Fruit fly (Drosophila melanogaster): ENCODE measurements around the gene CG10631.

CG10631 gene

DNA sequence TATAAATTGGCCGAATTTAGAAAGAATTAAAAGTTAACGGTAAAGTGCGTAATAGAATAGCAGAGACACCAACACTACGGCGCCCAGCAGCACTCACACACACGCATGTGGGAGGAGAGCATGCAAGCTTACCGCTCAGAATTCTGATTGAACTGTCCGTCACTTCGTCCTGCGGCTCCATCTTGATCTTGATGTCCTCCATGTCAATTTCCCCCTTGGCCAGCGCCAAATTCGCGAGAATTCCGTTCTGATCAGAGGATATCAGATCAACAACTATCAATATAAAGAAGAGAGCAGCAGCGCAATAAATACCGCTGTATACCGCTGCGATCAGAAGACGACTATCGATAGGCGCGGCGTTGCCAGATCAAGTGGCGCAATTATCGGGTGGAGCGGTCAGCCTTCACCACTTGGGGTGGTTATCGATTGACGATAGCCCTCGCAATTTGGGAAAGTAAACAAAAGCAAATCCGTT is 21.0 kb downstream of the CG10631 start, which contains the start of the genes CG10462 and Nf-YB (continued):
- TF ChIP-seq Hey (tag; optimal IDR thresholded peaks at IDR 0.05) (no peak), CG1792 (GFP tag; optimal IDR thresholded peaks at IDR 0.05) (no peak), CG6272 (GFP tag; IDR thresholded peaks at IDR 0.05) (no peak), CG11723 (GFP tag; optimal IDR thresholded peaks at IDR 0.05) (no peak), CG8765 (GFP tag; IDR thresholded peaks at IDR 0.05) (no peak), CG10267 (tag; optimal IDR thresholded peaks at IDR 0.05) (peak; percentile 7), br (optimal IDR thresholded peaks at IDR 0.05) (no peak), Dref (GFP tag; IDR thresholded peaks at IDR 0.05) (peak; percentile 99), seq (GFP tag; IDR thresholded peaks at IDR 0.05) (no peak), unc-4 (GFP tag; IDR thresholded peaks at IDR 0.05; ENCODE audit: partially characterized antibody) (peak; percentile 81), CG18476 (GFP tag; optimal IDR thresholded peaks at IDR 0.05) (no peak), cwo (GFP tag; optimal IDR thresholded peaks at IDR 0.05) (no peak), Myb (GFP tag; optimal IDR thresholded peaks at IDR 0.05) (peak; percentile 86), CG13287 (GFP tag; IDR thresholded peaks at IDR 0.05; ENCODE audit: partially characterized antibody) (peak; percentile 84), CG12659 (GFP tag; optimal IDR thresholded peaks at IDR 0.05) (no peak), CG7556 (GFP tag; optimal IDR thresholded peaks at IDR 0.05) (no peak), CHES-1-like (GFP tag; optimal IDR thresholded peaks at IDR 0.05) (peak; percentile 46), mam (GFP tag; optimal IDR thresholded peaks at IDR 0.05) (no peak), sob (GFP tag; IDR thresholded peaks at IDR 0.05) (no peak), CG2889 (GFP tag; IDR thresholded peaks at IDR 0.05) (no peak), CG10543 (GFP tag; optimal IDR thresholded peaks at IDR 0.05) (no peak), eyg (GFP tag; optimal IDR thresholded peaks at IDR 0.05) (no peak), hbn (GFP tag; IDR thresholded peaks at IDR 0.05; ENCODE audit: partially characterized antibody) (peak; percentile 72), Nf-YA (GFP tag; IDR thresholded peaks at IDR 0.05) (no peak), CG3847 (GFP tag; IDR thresholded peaks at IDR 0.05) (peak; percentile 56), pzg (GFP tag; optimal IDR thresholded peaks at IDR 0.05) (peak; percentile 89), tll (GFP tag; optimal IDR thresholded peaks at IDR 0.05) (no peak), CG31224 (GFP tag; IDR thresholded peaks at IDR 0.05) (no peak), sug (tag; optimal IDR thresholded peaks at IDR 0.05) (no peak), nau (GFP tag; optimal IDR thresholded peaks at IDR 0.05) (no peak), vfl (GFP tag; optimal IDR thresholded peaks at IDR 0.05) (no peak), kah (GFP tag; optimal IDR thresholded peaks at IDR 0.05) (no peak), exex (tag; optimal IDR thresholded peaks at IDR 0.05) (no peak), Atf3 (GFP tag; optimal IDR thresholded peaks at IDR 0.05) (no peak), CG10274 (GFP tag; optimal IDR thresholded peaks at IDR 0.05) (no peak), Med (GFP tag) (peak; percentile 75), CG4820 (GFP tag; optimal IDR thresholded peaks at IDR 0.05) (no peak), ranshi (GFP tag; IDR thresholded peaks at IDR 0.05) (no peak), Hr39 (optimal IDR thresholded peaks at IDR 0.05) (no peak), oc (tag; optimal IDR thresholded peaks at IDR 0.05) (no peak), ssp (GFP tag; IDR thresholded peaks at IDR 0.05) (no peak), nerfin-2 (GFP tag; IDR thresholded peaks at IDR 0.05; ENCODE audit: partially characterized antibody) (peak; percentile 98), ab (GFP tag; optimal IDR thresholded peaks at IDR 0.05) (no peak), Dip2 (GFP tag; IDR thresholded peaks at IDR 0.05) (no peak), pros (GFP tag; optimal IDR thresholded peaks at IDR 0.05) (no peak), dm (GFP tag; optimal IDR thresholded peaks at IDR 0.05) (peak; percentile 78), chif (GFP tag; optimal IDR thresholded peaks at IDR 0.05) (no peak), lola (GFP tag; optimal IDR thresholded peaks at IDR 0.05) (no peak), unpg (GFP tag; optimal IDR thresholded peaks at IDR 0.05) (no peak), ash1 (GFP tag; optimal IDR thresholded peaks at IDR 0.05) (no peak), CG10959 (GFP tag; IDR thresholded peaks at IDR 0.05) (no peak), fu2 (GFP tag; optimal IDR thresholded peaks at IDR 0.05) (no peak)
